Fruit fly (Drosophila melanogaster): ENCODE measurements around the gene Cyp4e3.

Gene Cyp4e3

DNA sequence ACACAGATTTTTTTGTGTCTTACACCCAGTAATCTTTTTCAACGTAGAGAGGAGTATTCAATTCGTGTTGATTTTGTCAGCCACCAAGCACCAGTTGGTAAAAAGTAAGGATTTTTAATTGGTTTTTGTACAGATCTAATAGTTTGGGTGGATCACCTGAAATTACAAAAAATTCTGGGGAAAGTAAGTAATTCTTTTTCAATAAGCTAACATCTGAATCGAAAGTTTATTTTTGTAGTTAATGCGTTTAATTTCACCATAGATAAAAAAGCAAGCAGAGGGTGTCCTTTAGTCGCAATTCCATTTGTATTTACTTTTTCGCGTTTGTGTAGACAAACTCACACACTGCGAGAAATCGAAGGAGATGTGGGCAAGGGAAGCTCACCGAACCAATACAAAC is 4.9 kb upstream of the Cyp4e3 start (continued):
- TF ChIP-seq crc (GFP tag; optimal IDR thresholded peaks at IDR 0.05) = no peak
- TF ChIP-seq repo (GFP tag; optimal IDR thresholded peaks at IDR 0.05) = no peak
- peak; percentile 32 for TF ChIP-seq D19B (GFP tag; optimal IDR thresholded peaks at IDR 0.05)
- no peak for TF ChIP-seq CG1603 (tag; optimal IDR thresholded peaks at IDR 0.05)
- no peak for TF ChIP-seq Hey (tag; optimal IDR thresholded peaks at IDR 0.05)
- no peak for TF ChIP-seq E2f1 (GFP tag; IDR thresholded peaks at IDR 0.05)
- TF ChIP-seq Hmr (GFP tag; optimal IDR thresholded peaks at IDR 0.05) = peak; percentile 20
- no peak for TF ChIP-seq CG14965 (GFP tag; optimal IDR thresholded peaks at IDR 0.05; ENCODE audit: borderline replicate concordance)
- peak; percentile 25 for TF ChIP-seq zf30C (GFP tag; optimal IDR thresholded peaks at IDR 0.05)
- TF ChIP-seq row (GFP tag; IDR thresholded peaks at IDR 0.05) = peak; percentile 60
- TF ChIP-seq Lpt (GFP tag; optimal IDR thresholded peaks at IDR 0.05) = no peak
- TF ChIP-seq vfl (GFP tag; optimal IDR thresholded peaks at IDR 0.05) = no peak
- no peak for TF ChIP-seq CG10654 (GFP tag; optimal IDR thresholded peaks at IDR 0.05)
- TF ChIP-seq exex (tag; optimal IDR thresholded peaks at IDR 0.05) = no peak
- no peak for TF ChIP-seq toy (GFP tag; IDR thresholded peaks at IDR 0.05)
- no peak for TF ChIP-seq Side (GFP tag; optimal IDR thresholded peaks at IDR 0.05)
- TF ChIP-seq en (GFP tag; optimal IDR thresholded peaks at IDR 0.05) = no peak
- TF ChIP-seq HLHmδ (GFP tag; optimal IDR thresholded peaks at IDR 0.05) = no peak
- no peak for TF ChIP-seq CG1832 (GFP tag; optimal IDR thresholded peaks at IDR 0.05)
- peak; percentile 5 for TF ChIP-seq caup (GFP tag; optimal IDR thresholded peaks at IDR 0.05; ENCODE audit: severe bottlenecking)
- TF ChIP-seq sqz (GFP tag; optimal IDR thresholded peaks at IDR 0.05) = peak; percentile 19
- no peak for TF ChIP-seq CG6854 (GFP tag; optimal IDR thresholded peaks at IDR 0.05)
- no peak for TF ChIP-seq CG4707 (GFP tag; optimal IDR thresholded peaks at IDR 0.05)
- no peak for TF ChIP-seq CG16813 (GFP tag; IDR thresholded peaks at IDR 0.05; ENCODE audit: partially characterized antibody)
- no peak for TF ChIP-seq CG32767 (GFP tag; IDR thresholded peaks at IDR 0.05)
- no peak for TF ChIP-seq her (GFP tag; optimal IDR thresholded peaks at IDR 0.05)
- TF ChIP-seq CG6175 (GFP tag; IDR thresholded peaks at IDR 0.05) = no peak
- TF ChIP-seq CG9876 (GFP tag; optimal IDR thresholded peaks at IDR 0.05) = no peak
- TF ChIP-seq CG32532 (GFP tag; IDR thresholded peaks at IDR 0.05) = no peak
- no peak for TF ChIP-seq CG30020 (tag; optimal IDR thresholded peaks at IDR 0.05)
- 0 out of 2 replicates have a peak, but pooled peaks have one; percentile 2 for TF ChIP-seq crol (GFP tag; IDR thresholded peaks at IDR 0.05)
- peak; percentile 11 for TF ChIP-seq Myb (GFP tag; optimal IDR thresholded peaks at IDR 0.05)
- peak; percentile 56 for TF ChIP-seq CG18599 (GFP tag; optimal IDR thresholded peaks at IDR 0.05)
- no peak for TF ChIP-seq eyg (GFP tag; optimal IDR thresholded peaks at IDR 0.05)
- peak; percentile 29 for TF ChIP-seq CG7839 (tag; optimal IDR thresholded peaks at IDR 0.05)
- TF ChIP-seq Doc3 (GFP tag; IDR thresholded peaks at IDR 0.05; ENCODE audit: partially characterized antibody) = no peak
- no peak for TF ChIP-seq CG17186 (GFP tag; optimal IDR thresholded peaks at IDR 0.05)
- TF ChIP-seq CG6254 (GFP tag; optimal IDR thresholded peaks at IDR 0.05) = no peak
- TF ChIP-seq CG18011 (GFP tag; optimal IDR thresholded peaks at IDR 0.05) = no peak
- no peak for TF ChIP-seq gce (GFP tag; IDR thresholded peaks at IDR 0.05)
- no peak for TF ChIP-seq Sry-β (GFP tag; optimal IDR thresholded peaks at IDR 0.05)
- no peak for TF ChIP-seq bab2 (GFP tag; optimal IDR thresholded peaks at IDR 0.05)
- TF ChIP-seq CG31224 (GFP tag; IDR thresholded peaks at IDR 0.05) = no peak
- TF ChIP-seq Poxn (GFP tag; IDR thresholded peaks at IDR 0.05) = no peak
- TF ChIP-seq Scr (GFP tag; IDR thresholded peaks at IDR 0.05; ENCODE audit: partially characterized antibody) = no peak
- TF ChIP-seq bsh (GFP tag; optimal IDR thresholded peaks at IDR 0.05) = no peak
- no peak for TF ChIP-seq Spps (tag; optimal IDR thresholded peaks at IDR 0.05)
- TF ChIP-seq dmrt99B (tag; optimal IDR thresholded peaks at IDR 0.05) = peak; percentile 20
- TF ChIP-seq Ssrp (tag; optimal IDR thresholded peaks at IDR 0.05) = no peak
- TF ChIP-seq CG11504 (tag; optimal IDR thresholded peaks at IDR 0.05) = peak; percentile 23
- peak; percentile 43 for TF ChIP-seq CG2678 (tag; optimal IDR thresholded peaks at IDR 0.05)

Data from whole organism, embryonic.